Fruit fly (Drosophila melanogaster) Kc167 (cell line): Measurements from ENCODE around the gene Mcm6.

Experiments used
- Sin3A ChIP-seq: fragments of >200 bp; optimal IDR thresholded peaks from 2 replicates; lab custom pipeline; 2018; ENCODE audit warnings: missing external identifiers
- h ChIP-seq: fragments of >200 bp; optimal IDR thresholded peaks from 3 replicates; lab custom pipeline; 2018; ENCODE audit warnings: missing external identifiers
- insv ChIP-seq: fragments of >200 bp; optimal IDR thresholded peaks from 3 replicates; lab custom pipeline; 2018; ENCODE audit warnings: missing external identifiers
- psq ChIP-seq: fragments of >200 bp; optimal IDR thresholded peaks from 2 replicates; lab custom pipeline; 2017; ENCODE audit warnings: missing external identifiers
- ttk ChIP-seq: sonication (Bioruptor generic); optimal IDR thresholded peaks from 2 replicates; lab custom pipeline; 2017; ENCODE audit warnings: missing external identifiers

DNA sequence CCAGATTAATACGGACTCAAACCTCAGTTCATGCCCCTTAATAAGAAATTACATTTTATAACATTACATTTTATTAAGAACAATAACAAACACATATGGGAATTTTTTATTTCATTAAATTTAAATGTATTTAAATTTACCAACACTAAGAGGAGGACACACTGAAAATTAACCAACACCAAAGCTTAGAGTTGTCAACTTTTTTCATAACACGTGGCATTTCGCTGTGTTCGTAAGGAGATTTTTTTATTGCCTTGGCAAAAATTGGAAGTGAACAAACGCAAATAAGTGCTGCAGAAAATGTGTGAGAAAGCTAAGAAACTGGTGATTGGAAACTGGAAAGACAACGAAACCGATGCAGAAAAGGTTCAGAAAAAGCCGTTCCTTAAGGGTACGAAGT is 40.5 kb upstream of the Mcm6 start, which contains the start of gene CG14443:
- TF ChIP-seq h (lab: Kevin White, UChicago) (no peak), psq (lab: Kevin White, UChicago) (no peak), Sin3A (lab: Kevin White, UChicago) (no peak), insv (no peak), ttk (lab: Kevin White, UChicago) (no peak)
